Worm (Caenorhabditis elegans) whole organism, L4/young adult: Measurements from ENCODE around the gene sek-1.

Experiments used
- dao-5 ChIP-seq: sonication (generic microtip); optimal IDR thresholded peaks from 2 replicates; lab custom pipeline; 2016; ENCODE audit warnings: missing genotype, missing genetic modification characterization, moderate library complexity, missing compliant biosample characterization
- him-1 ChIP-seq: sonication (generic microtip); optimal IDR thresholded peaks from 2 replicates; lab custom pipeline; 2016; ENCODE audit warnings: missing genotype, missing genetic modification reagents, missing genetic modification characterization, missing compliant biosample characterization

DNA sequence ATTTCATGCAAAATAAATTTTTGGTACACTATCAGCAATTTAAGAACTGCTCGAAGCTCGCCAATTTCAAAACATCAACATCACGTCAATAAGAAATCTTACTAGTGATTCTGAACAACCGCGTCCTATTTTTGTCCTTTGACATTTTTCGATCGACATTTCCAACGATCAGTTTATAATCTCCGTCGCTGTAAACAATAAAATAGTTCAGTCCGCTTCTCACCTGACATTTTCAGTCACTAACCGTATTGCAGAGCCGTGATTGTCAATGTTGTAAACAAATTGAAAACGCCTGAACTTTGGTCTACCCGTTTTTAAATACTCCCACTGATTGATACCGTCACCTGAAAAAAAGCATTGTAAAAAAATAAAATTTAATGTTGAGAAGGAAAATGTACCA, 11.5 kb downstream of the sek-1 start:
- TF ChIP-seq dao-5 (no peak), him-1 (no peak)
